Fruit fly (Drosophila melanogaster): ENCODE results near the gene Nipsnap.

Gene Nipsnap

dm6 chrX:16104738-16105426 lies 31.5 kb upstream of the Nipsnap start, which contains the start of the genes CG42353 and CG42354 (continued):
- peak; percentile 79 for TF ChIP-seq Lim3 (GFP tag; IDR thresholded peaks at IDR 0.05)
- peak; percentile 81 for TF ChIP-seq CG18011 (GFP tag; optimal IDR thresholded peaks at IDR 0.05)
- peak; percentile 95 for TF ChIP-seq Ets65A (GFP tag)
- TF ChIP-seq tio (GFP tag; optimal IDR thresholded peaks at IDR 0.05), result peak; percentile 98
- peak; percentile 81 for TF ChIP-seq NFAT (GFP tag; IDR thresholded peaks at IDR 0.05)
- TF ChIP-seq HmgZ (tag; optimal IDR thresholded peaks at IDR 0.05), result peak; percentile 96
- TF ChIP-seq CG7745 (tag; optimal IDR thresholded peaks at IDR 0.05), result peak; percentile 47
- peak; percentile 94 for TF ChIP-seq Bteb2 (GFP tag; optimal IDR thresholded peaks at IDR 0.05)
- peak; percentile 62 for TF ChIP-seq fd102C (GFP tag; optimal IDR thresholded peaks at IDR 0.05)
- peak; percentile 90 for TF ChIP-seq fd64A (GFP tag; optimal IDR thresholded peaks at IDR 0.05)
- peak; percentile 88 for TF ChIP-seq NC2α (GFP tag; optimal IDR thresholded peaks at IDR 0.05)
- peak; percentile 97 for TF ChIP-seq CG2678 (tag; optimal IDR thresholded peaks at IDR 0.05)
- TF ChIP-seq nerfin-1 (tag; optimal IDR thresholded peaks at IDR 0.05), result peak; percentile 93
- peak; percentile 96 for TF ChIP-seq tin (GFP tag; optimal IDR thresholded peaks at IDR 0.05)
- peak; percentile 86 for TF ChIP-seq CG7987 (GFP tag; optimal IDR thresholded peaks at IDR 0.05)
- TF ChIP-seq CG1647 (GFP tag; optimal IDR thresholded peaks at IDR 0.05), result peak; percentile 92
- TF ChIP-seq odd (GFP tag; optimal IDR thresholded peaks at IDR 0.05), result peak; percentile 94
- TF ChIP-seq CG30020 (tag; optimal IDR thresholded peaks at IDR 0.05), result peak; percentile 76
- TF ChIP-seq gfzf (GFP tag; optimal IDR thresholded peaks at IDR 0.05), result no peak
- peak; percentile 92 for TF ChIP-seq ken (GFP tag; IDR thresholded peaks at IDR 0.05)
- peak; percentile 38 for TF ChIP-seq en (GFP tag; optimal IDR thresholded peaks at IDR 0.05)
- TF ChIP-seq D (optimal IDR thresholded peaks at IDR 0.05), result no peak
- TF ChIP-seq D (GFP tag; optimal IDR thresholded peaks at IDR 0.05), result peak; percentile 95
- peak; percentile 90 for TF ChIP-seq CG9437 (GFP tag; optimal IDR thresholded peaks at IDR 0.05)
- peak; percentile 78 for TF ChIP-seq cg (GFP tag; optimal IDR thresholded peaks at IDR 0.05)
- peak; percentile 94 for TF ChIP-seq E2f1 (GFP tag; IDR thresholded peaks at IDR 0.05)
- no peak for TF ChIP-seq pan (optimal IDR thresholded peaks at IDR 0.05)
- peak in 1 of 2 experiments; percentile 95 for TF ChIP-seq pan (GFP tag; optimal IDR thresholded peaks at IDR 0.05 in 1 of 2, IDR thresholded peaks at IDR 0.05 in 1 of 2)
- peak; percentile 91 for TF ChIP-seq ems (GFP tag; optimal IDR thresholded peaks at IDR 0.05)
- peak; percentile 90 for TF ChIP-seq cwo (GFP tag; optimal IDR thresholded peaks at IDR 0.05)
- TF ChIP-seq h (optimal IDR thresholded peaks at IDR 0.05), result no peak
- TF ChIP-seq Awh (GFP tag; IDR thresholded peaks at IDR 0.05), result peak; percentile 90
- TF ChIP-seq run (tag; optimal IDR thresholded peaks at IDR 0.05), result peak; percentile 86
- peak; percentile 94 for TF ChIP-seq seq (GFP tag; IDR thresholded peaks at IDR 0.05)
- peak; percentile 92 for TF ChIP-seq CG9932 (GFP tag; IDR thresholded peaks at IDR 0.05)
- peak; percentile 86 for TF ChIP-seq her (GFP tag; optimal IDR thresholded peaks at IDR 0.05)
- peak; percentile 94 for TF ChIP-seq CG16863 (GFP tag; optimal IDR thresholded peaks at IDR 0.05)
- TF ChIP-seq CG10654 (GFP tag; optimal IDR thresholded peaks at IDR 0.05), result peak; percentile 94
- TF ChIP-seq dm (GFP tag; optimal IDR thresholded peaks at IDR 0.05), result peak; percentile 88
- TF ChIP-seq chif (GFP tag; optimal IDR thresholded peaks at IDR 0.05), result peak; percentile 94 to 97
- peak; percentile 96 for TF ChIP-seq CG33557 (GFP tag; optimal IDR thresholded peaks at IDR 0.05)
- TF ChIP-seq Kr (GFP tag; optimal IDR thresholded peaks at IDR 0.05), result peak; percentile 61
- TF ChIP-seq hth (optimal IDR thresholded peaks at IDR 0.05), result no peak
- peak; percentile 93 for TF ChIP-seq CG6254 (GFP tag; optimal IDR thresholded peaks at IDR 0.05)
- peak; percentile 89 for TF ChIP-seq B-H1 (GFP tag; IDR thresholded peaks at IDR 0.05)
- peak; percentile 43 for TF ChIP-seq CG4360 (GFP tag; IDR thresholded peaks at IDR 0.05)
- TF ChIP-seq CG1529 (GFP tag; optimal IDR thresholded peaks at IDR 0.05), result peak; percentile 94
- peak; percentile 89 for TF ChIP-seq CG9876 (GFP tag; optimal IDR thresholded peaks at IDR 0.05)
- peak; percentile 98 for TF ChIP-seq CG2712 (tag; optimal IDR thresholded peaks at IDR 0.05)
- peak; percentile 95 for TF ChIP-seq Blimp-1 (GFP tag; optimal IDR thresholded peaks at IDR 0.05)
- peak; percentile 93 for TF ChIP-seq Rfx (GFP tag; IDR thresholded peaks at IDR 0.05)

Measured in whole organism, embryonic.